Worm (Caenorhabditis elegans) whole organism, L3 larva: ENCODE measurements around the gene F25G6.1.

Experiments used
- ZK546.5 ChIP-seq: sonication (generic microtip); optimal IDR thresholded peaks from 2 replicates; lab custom pipeline; 2017; ENCODE audit warnings: missing biosample characterization, missing genetic modification characterization
- ama-1 ChIP-seq: fragments of 150-350 bp; optimal IDR thresholded peaks from 2 replicates; lab custom pipeline; 2018
- egl-27 ChIP-seq: sonication (generic microtip); optimal IDR thresholded peaks from 4 replicates; lab custom pipeline; 2017; ENCODE audit warnings: missing biosample characterization, missing genetic modification reagents, missing genetic modification characterization
- elt-1 ChIP-seq: fragments of 150-350 bp; optimal IDR thresholded peaks from 2 replicates; lab custom pipeline; 2014; ENCODE audit warnings: missing biosample characterization, missing genetic modification characterization
- elt-3 ChIP-seq, 3 experiments: fragments of 150-350 bp in 1 of 3; sonication (generic microtip) in 2 of 3; optimal IDR thresholded peaks; 2 replicates in 2 of 3; 4 replicates in 1 of 3; lab custom pipeline; 2014 to 2017; ENCODE audit warnings: missing biosample characterization in 3 of 3, missing genetic modification characterization in 3 of 3
- fkh-10 ChIP-seq: sonication (generic microtip); optimal IDR thresholded peaks from 2 replicates; lab custom pipeline; 2017; ENCODE audit warnings: missing biosample characterization, missing genetic modification reagents, missing genetic modification characterization
- jun-1 ChIP-seq: fragments of 150-350 bp; optimal IDR thresholded peaks from 2 replicates; lab custom pipeline; 2014; ENCODE audit warnings: missing biosample characterization, missing genetic modification reagents, missing genetic modification characterization
- lin-39 ChIP-seq: fragments of 150-350 bp; optimal IDR thresholded peaks from 2 replicates; lab custom pipeline; 2018; ENCODE audit warnings: missing biosample characterization, missing genetic modification reagents, missing genetic modification characterization
- nhr-11 ChIP-seq: fragments of 150-350 bp; optimal IDR thresholded peaks from 2 replicates; lab custom pipeline; 2014; ENCODE audit warnings: missing biosample characterization, missing genetic modification characterization
- nhr-237 ChIP-seq: fragments of 150-350 bp; optimal IDR thresholded peaks from 2 replicates; lab custom pipeline; 2014; ENCODE audit warnings: missing biosample characterization, missing genetic modification characterization
- tbx-2 ChIP-seq: sonication (generic microtip); optimal IDR thresholded peaks from 2 replicates; lab custom pipeline; 2016; ENCODE audit warnings: mild to moderate bottlenecking, missing genetic modification characterization, missing compliant biosample characterization
- unc-62 ChIP-seq: fragments of 150-350 bp; sonication (generic microtip); optimal IDR thresholded peaks from 4 replicates; lab custom pipeline; 2014; ENCODE audit warnings: missing biosample characterization, missing genetic modification reagents, missing genetic modification characterization
- zag-1 ChIP-seq: fragments of 150-350 bp; optimal IDR thresholded peaks from 2 replicates; lab custom pipeline; 2014; ENCODE audit warnings: missing biosample characterization, missing genetic modification characterization

- TF ChIP-seq unc-62 (GFP tag; lab: Kevin White, UChicago) (no peak), elt-1 (tag; lab: Kevin White, UChicago) (no peak), ZK546.5 (tag; lab: Kevin White, UChicago) (no peak), egl-27 (tag; lab: Kevin White, UChicago) (no peak), jun-1 (tag; lab: Kevin White, UChicago) (no peak), ama-1 (lab: Kevin White, UChicago) (no peak), zag-1 (tag; lab: Kevin White, UChicago) (no peak), elt-3 (tag; optimal IDR thresholded peaks at IDR 0.05; lab: Kevin White, UChicago) (no peak), fkh-10 (GFP tag; lab: Kevin White, UChicago) (no peak), lin-39 (tag; lab: Kevin White, UChicago) (peak; percentile 32), tbx-2 (tag; lab: Kevin White, UChicago) (no peak), nhr-11 (tag; lab: Kevin White, UChicago) (no peak), nhr-237 (no peak)
These were observed 19.5 kb downstream of the F25G6.1 start, which contains the start of gene tag-196 for ce11 chrV:8594105-8594964.
